Worm (Caenorhabditis elegans) whole organism, midembryonic: Measurements from ENCODE around the gene vms-1.

ENCODE experiments used
- T22C8.4 ChIP-seq: fragments of 200-800 bp; sonication (Bioruptor generic); IDR thresholded peaks from 2 replicates; pipeline ENCODE4 v1.3.6; 2022; ENCODE audit warnings: missing genetic modification characterization, missing compliant biosample characterization
- cog-1 ChIP-seq: sonication (generic microtip); optimal IDR thresholded peaks from 2 replicates; lab custom pipeline; 2016; ENCODE audit warnings: missing genetic modification characterization, missing compliant biosample characterization
- flt-1 ChIP-seq: fragments of 200-800 bp; sonication (Bioruptor generic); IDR thresholded peaks from 2 replicates; pipeline ENCODE4 v1.3.6; 2022; ENCODE audit warnings: missing genetic modification characterization, missing compliant biosample characterization
- klf-2 ChIP-seq: fragments of 200-800 bp; sonication (Bioruptor generic); conservative IDR thresholded peaks from 2 replicates; pipeline ENCODE4 v1.3.6; 2022; ENCODE audit warnings: missing genetic modification reagents, missing genetic modification characterization, missing compliant biosample characterization
- med-1 ChIP-seq: sonication (generic microtip); optimal IDR thresholded peaks from 2 replicates; lab custom pipeline; 2017; ENCODE audit warnings: missing genetic modification characterization, mild to moderate bottlenecking, missing compliant biosample characterization, antibody characterized with exemption, missing genetic modification reagents; ENCODE audit not compliant: insufficient read depth
- ref-1 ChIP-seq: fragments of 200-800 bp; sonication (Bioruptor generic); conservative IDR thresholded peaks from 2 replicates; pipeline ENCODE4 v1.3.6; 2022; ENCODE audit warnings: missing genetic modification reagents, missing genetic modification characterization, missing compliant biosample characterization
- tab-1 ChIP-seq: fragments of 200-800 bp; sonication (Bioruptor generic); IDR thresholded peaks from 2 replicates; pipeline ENCODE4 v1.3.6; 2022; ENCODE audit warnings: missing genetic modification characterization, missing compliant biosample characterization
- ztf-23 ChIP-seq: fragments of 200-800 bp; sonication (Bioruptor generic); IDR thresholded peaks from 2 replicates; pipeline ENCODE4 v1.3.6; 2022; ENCODE audit warnings: missing genetic modification reagents, missing genetic modification characterization, missing compliant biosample characterization
- ztf-29 ChIP-seq: fragments of 200-800 bp; sonication (Bioruptor generic); IDR thresholded peaks from 2 replicates; pipeline ENCODE4 v1.3.6; 2022; ENCODE audit warnings: missing genetic modification reagents, missing genetic modification characterization, missing compliant biosample characterization

Gene vms-1

ce11 chrIII:8098116-8098515 is 9.8 kb downstream of the vms-1 start, which contains the start of gene K06H7.8:
TSS of gene K06H7.8 (minus strand) at chrIII:8098216.
- no peak for TF ChIP-seq ref-1 (GFP tag; lab: Robert Waterston, UW)
- TF ChIP-seq ztf-29 (GFP tag; lab: Robert Waterston, UW) = no peak
- no peak for TF ChIP-seq ztf-23
- no peak for TF ChIP-seq T22C8.4 (GFP tag; lab: Robert Waterston, UW)
- TF ChIP-seq klf-2 = no peak
- no peak for TF ChIP-seq tab-1 (GFP tag; lab: Robert Waterston, UW)
- no peak for TF ChIP-seq flt-1 (GFP tag; lab: Robert Waterston, UW)
- no peak for TF ChIP-seq cog-1 (tag; lab: Kevin White, UChicago)
- TF ChIP-seq med-1 = no peak

DNA sequence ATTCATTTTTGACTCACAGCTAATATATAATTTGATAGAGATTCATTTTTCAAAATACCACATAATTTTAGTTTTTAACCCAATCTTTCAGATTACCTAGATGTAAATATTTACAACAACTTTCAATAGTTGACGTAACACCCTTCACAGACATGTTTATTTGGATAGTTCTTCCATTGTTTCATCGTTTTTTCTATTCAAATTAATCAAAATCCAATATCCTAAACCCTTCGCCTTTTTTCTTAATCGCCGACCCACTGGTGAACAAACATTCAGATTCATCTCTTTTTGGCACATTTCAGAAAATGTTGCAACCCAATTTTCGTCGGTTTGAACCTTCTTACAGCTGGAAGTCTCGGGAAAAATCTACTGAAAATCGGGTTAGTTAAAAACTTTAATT is 10.7 kb downstream of the vms-1 start, which contains the start of gene K06H7.1:
K06H7.1 (plus strand) TSS at position 301 of the 400 bp plus-strand sequence.
- no peak for TF ChIP-seq klf-2
- no peak for TF ChIP-seq med-1
- no peak for TF ChIP-seq cog-1 (tag; lab: Kevin White, UChicago)
- TF ChIP-seq T22C8.4 (GFP tag; lab: Robert Waterston, UW) = no peak
- no peak for TF ChIP-seq ztf-23
- no peak for TF ChIP-seq ref-1 (GFP tag; lab: Robert Waterston, UW)

DNA sequence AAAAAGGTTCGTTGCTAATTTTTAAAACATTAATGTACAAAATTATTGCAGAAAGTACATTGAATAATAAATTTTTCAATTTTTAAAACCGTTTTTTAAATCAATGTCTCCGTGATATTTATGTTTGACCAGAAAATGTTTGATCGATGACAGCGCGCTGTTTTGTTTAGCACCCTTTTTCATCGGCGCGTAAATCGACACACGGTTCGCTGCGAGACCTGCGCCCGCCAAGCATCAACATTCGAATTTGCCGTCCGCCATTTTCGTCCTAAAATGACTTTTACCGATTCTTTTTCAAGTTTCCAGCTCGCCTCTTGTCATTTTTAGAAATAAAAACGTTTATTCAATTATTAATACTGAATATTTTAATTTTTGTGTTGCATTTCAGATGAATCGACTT is 12.6 kb downstream of the vms-1 start, which contains the start of gene plk-1:
plk-1 (plus strand) TSS at position 389 of the 400 bp plus-strand sequence.
- TF ChIP-seq flt-1 (GFP tag; lab: Robert Waterston, UW) (no peak), T22C8.4 (GFP tag; lab: Robert Waterston, UW) (no peak), tab-1 (GFP tag; lab: Robert Waterston, UW) (no peak), med-1 (no peak), ref-1 (GFP tag; lab: Robert Waterston, UW) (no peak), cog-1 (tag; lab: Kevin White, UChicago) (no peak), ztf-29 (GFP tag; lab: Robert Waterston, UW) (no peak), ztf-23 (no peak), klf-2 (no peak)

DNA sequence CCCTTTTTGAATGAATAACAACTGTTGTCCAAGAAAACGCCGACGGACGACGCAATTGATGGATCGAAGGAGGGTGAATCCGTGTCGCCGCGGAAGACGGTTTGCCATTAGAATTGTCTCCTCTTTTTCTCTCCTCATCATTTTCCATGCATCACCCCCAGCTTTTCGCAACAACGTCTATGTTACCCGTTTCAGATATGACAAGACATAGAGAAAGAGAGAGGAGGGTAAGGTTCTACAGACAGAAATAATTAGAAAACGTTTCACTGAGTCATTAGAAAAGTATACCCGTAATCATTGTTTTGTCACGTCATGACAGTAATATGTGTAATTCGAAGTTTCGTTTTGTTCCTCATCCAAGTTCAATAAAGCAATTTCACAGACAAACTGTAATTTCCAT is 17.4 kb downstream of the vms-1 start:
- no peak for TF ChIP-seq cog-1 (tag; lab: Kevin White, UChicago)
- no peak for TF ChIP-seq ref-1 (GFP tag; lab: Robert Waterston, UW)
- no peak for TF ChIP-seq tab-1 (GFP tag; lab: Robert Waterston, UW)
- no peak for TF ChIP-seq ztf-23
- TF ChIP-seq med-1 = no peak
- TF ChIP-seq ztf-29 (GFP tag; lab: Robert Waterston, UW) = no peak
- TF ChIP-seq klf-2 = no peak
- no peak for TF ChIP-seq T22C8.4 (GFP tag; lab: Robert Waterston, UW)
- no peak for TF ChIP-seq flt-1 (GFP tag; lab: Robert Waterston, UW)

DNA sequence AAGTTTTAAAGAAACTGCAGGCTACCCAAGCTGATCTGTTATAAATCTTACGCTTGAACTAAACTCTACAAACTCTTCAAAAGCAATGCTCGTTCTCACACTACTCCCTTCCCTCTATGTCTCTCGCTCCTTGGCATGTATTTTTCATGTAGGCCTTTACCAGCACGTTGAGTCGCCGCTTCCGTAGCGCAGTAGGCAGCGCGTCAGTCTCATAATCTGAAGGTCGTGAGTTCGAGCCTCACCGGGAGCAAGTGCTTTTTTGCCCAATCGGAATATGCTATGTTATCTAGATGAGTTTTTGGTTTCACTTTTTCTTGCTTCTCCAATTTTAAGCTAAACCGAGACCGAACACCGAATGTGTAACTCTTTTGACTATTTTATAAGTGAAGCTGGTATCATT is 18.1 kb downstream of the vms-1 start:
- TF ChIP-seq T22C8.4 (GFP tag; lab: Robert Waterston, UW) (peak; percentile 83), flt-1 (GFP tag; lab: Robert Waterston, UW) (peak; percentile 92), cog-1 (tag; lab: Kevin White, UChicago) (peak; percentile 45), ztf-29 (GFP tag; lab: Robert Waterston, UW) (peak; percentile 86), med-1 (peak; percentile 37), ref-1 (GFP tag; lab: Robert Waterston, UW) (peak; percentile 73), ztf-23 (peak; percentile 89), klf-2 (peak; percentile 78), tab-1 (GFP tag; lab: Robert Waterston, UW) (peak; percentile 89)

ce11 chrIII:8108490-8108889 is 20.2 kb downstream of the vms-1 start, which contains the start of gene C14B9.3:
TSS of gene C14B9.3 (plus strand) at chrIII:8108790.
- TF ChIP-seq flt-1 (GFP tag; lab: Robert Waterston, UW) (no peak), cog-1 (tag; lab: Kevin White, UChicago) (no peak), tab-1 (GFP tag; lab: Robert Waterston, UW) (no peak), T22C8.4 (GFP tag; lab: Robert Waterston, UW) (no peak), med-1 (no peak), ref-1 (GFP tag; lab: Robert Waterston, UW) (no peak), klf-2 (no peak), ztf-23 (no peak), ztf-29 (GFP tag; lab: Robert Waterston, UW) (no peak)

ce11 chrIII:8109459-8110057 is 21.2 kb downstream of the vms-1 start:
- TF ChIP-seq cog-1 (tag; lab: Kevin White, UChicago) (peak; percentile 86), tab-1 (GFP tag; lab: Robert Waterston, UW) (peak; percentile 89), klf-2 (peak; percentile 75; the same call in 1 of the 2 replicates), ztf-29 (GFP tag; lab: Robert Waterston, UW) (peak; percentile 77), T22C8.4 (GFP tag; lab: Robert Waterston, UW) (peak; percentile 83), ref-1 (GFP tag; lab: Robert Waterston, UW) (peak; percentile 83), flt-1 (GFP tag; lab: Robert Waterston, UW) (peak; percentile 94), med-1 (peak; percentile 44), ztf-23 (peak; percentile 91)

- TF ChIP-seq cog-1 (tag; lab: Kevin White, UChicago) = no peak
- TF ChIP-seq klf-2 = no peak
- TF ChIP-seq med-1 = no peak
- no peak for TF ChIP-seq T22C8.4 (GFP tag; lab: Robert Waterston, UW)
- no peak for TF ChIP-seq ref-1 (GFP tag; lab: Robert Waterston, UW)
- no peak for TF ChIP-seq flt-1 (GFP tag; lab: Robert Waterston, UW)
- TF ChIP-seq ztf-23 = no peak
- TF ChIP-seq ztf-29 (GFP tag; lab: Robert Waterston, UW) = no peak
- TF ChIP-seq tab-1 (GFP tag; lab: Robert Waterston, UW) = no peak
Measured at ce11 chrIII:8111347-8111746, 23.0 kb downstream of the vms-1 start.

DNA sequence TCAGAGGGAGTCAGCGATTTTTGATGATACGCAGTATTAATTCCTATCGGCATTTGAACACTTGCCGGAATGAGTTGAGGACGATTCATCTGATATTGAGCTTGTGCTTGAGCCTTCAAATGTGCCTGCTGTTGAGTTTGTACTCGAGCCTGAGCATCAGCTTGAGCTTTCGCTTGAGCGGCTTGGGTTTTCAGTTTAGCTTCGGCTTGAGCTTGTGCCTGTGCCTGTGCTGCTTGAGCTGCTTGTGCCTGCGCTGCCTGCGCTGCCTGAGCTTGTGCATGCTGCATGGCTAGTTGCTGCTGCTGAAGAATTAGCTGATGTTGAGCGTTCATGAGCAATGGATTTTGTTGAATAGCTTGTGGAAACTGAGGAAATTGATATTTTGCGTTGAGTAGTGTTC is 27.5 kb downstream of the vms-1 start:
- no peak for TF ChIP-seq tab-1 (GFP tag; lab: Robert Waterston, UW)
- no peak for TF ChIP-seq med-1
- TF ChIP-seq cog-1 (tag; lab: Kevin White, UChicago) = no peak
- no peak for TF ChIP-seq T22C8.4 (GFP tag; lab: Robert Waterston, UW)
- no peak for TF ChIP-seq ztf-23
- no peak for TF ChIP-seq flt-1 (GFP tag; lab: Robert Waterston, UW)
- TF ChIP-seq ztf-29 (GFP tag; lab: Robert Waterston, UW) = no peak
- TF ChIP-seq ref-1 (GFP tag; lab: Robert Waterston, UW) = no peak
- no peak for TF ChIP-seq klf-2
